Worm (Caenorhabditis elegans) whole organism, young adult: ENCODE measurements around the gene R09F10.1.

ENCODE experiments used
- F49E8.2 ChIP-seq: sonication (generic microtip); optimal IDR thresholded peaks from 3 replicates; lab custom pipeline; 2017; ENCODE audit warnings: missing genetic modification characterization, mild to moderate bottlenecking, missing compliant biosample characterization, antibody characterized with exemption, moderate library complexity; ENCODE audit not compliant: insufficient read depth
- T07F8.4 ChIP-seq: sonication (generic microtip); optimal IDR thresholded peaks from 2 replicates; lab custom pipeline; 2016; ENCODE audit warnings: mild to moderate bottlenecking, missing genetic modification characterization, moderate library complexity, missing compliant biosample characterization
- aptf-2 ChIP-seq: fragments of 200-800 bp; sonication (Bioruptor generic); conservative IDR thresholded peaks from 2 replicates; pipeline ENCODE4 v1.3.6; 2022; ENCODE audit warnings: missing genetic modification reagents, missing genetic modification characterization, missing compliant biosample characterization
- tbx-9 ChIP-seq: sonication (generic microtip); optimal IDR thresholded peaks from 2 replicates; lab custom pipeline; 2016; ENCODE audit warnings: borderline replicate concordance, missing genetic modification characterization, inconsistent platforms, missing compliant biosample characterization
- unc-62 ChIP-seq: fragments of 150-350 bp; optimal IDR thresholded peaks from 2 replicates; lab custom pipeline; 2014; ENCODE audit warnings: missing biosample characterization, missing genetic modification reagents, missing genetic modification characterization
- zfh-2 ChIP-seq: fragments of 200-800 bp; sonication (Bioruptor generic); conservative IDR thresholded peaks from 2 replicates; pipeline ENCODE4 v1.3.6; 2022; ENCODE audit warnings: missing genetic modification reagents, missing genetic modification characterization, missing compliant biosample characterization

- TF ChIP-seq F49E8.2 (tag; lab: Kevin White, UChicago) (no peak), tbx-9 (tag; lab: Kevin White, UChicago) (no peak), T07F8.4 (tag; lab: Kevin White, UChicago) (no peak), aptf-2 (GFP tag; lab: Robert Waterston, UW) (no peak), unc-62 (GFP tag; lab: Kevin White, UChicago) (no peak), zfh-2 (no peak)
Observed at ce11 chrX:8284003-8284402, 39.4 kb upstream of the R09F10.1 start.
